Fruit fly (Drosophila melanogaster) whole organism, wandering third instar larva: ENCODE measurements around the gene UQCR-14.

Experiments
- CG9705 ChIP-seq: fragments of 200-800 bp; sonication (Bioruptor generic); optimal IDR thresholded peaks from 2 replicates; lab custom pipeline; 2018; ENCODE audit warnings: missing biosample characterization, mild to moderate bottlenecking, missing genetic modification characterization
- CrebA ChIP-seq: fragments of 200-800 bp; sonication (Bioruptor generic); optimal IDR thresholded peaks from 2 replicates; lab custom pipeline; 2016; ENCODE audit warnings: missing biosample characterization, mild to moderate bottlenecking, missing genetic modification characterization, borderline replicate concordance
- Mio ChIP-seq: sonication (Bioruptor generic); optimal IDR thresholded peaks from 2 replicates; lab custom pipeline; 2016; ENCODE audit warnings: missing biosample characterization, missing genetic modification characterization
- N ChIP-seq: fragments of >200 bp; optimal IDR thresholded peaks from 2 replicates; lab custom pipeline; 2018; ENCODE audit warnings: missing biosample characterization, missing external identifiers, missing genetic modification characterization
- OdsH ChIP-seq: fragments of 200-800 bp; sonication (Bioruptor generic); optimal IDR thresholded peaks from 2 replicates; lab custom pipeline; 2016; ENCODE audit warnings: missing biosample characterization, mild to moderate bottlenecking, missing genetic modification characterization
- br ChIP-seq: fragments of 200-800 bp; sonication (Bioruptor generic); optimal IDR thresholded peaks from 2 replicates; lab custom pipeline; 2016; ENCODE audit warnings: missing biosample characterization, missing genetic modification characterization
- dmrt93B ChIP-seq: fragments of 200-800 bp; sonication (Bioruptor generic); optimal IDR thresholded peaks from 2 replicates; lab custom pipeline; 2018; ENCODE audit warnings: missing biosample characterization, mild to moderate bottlenecking, missing genetic modification characterization
- dsf ChIP-seq: sonication (Bioruptor generic); optimal IDR thresholded peaks from 2 replicates; lab custom pipeline; 2016; ENCODE audit warnings: missing biosample characterization, missing genetic modification characterization, borderline replicate concordance
- pan ChIP-seq: fragments of >200 bp; optimal IDR thresholded peaks from 2 replicates; lab custom pipeline; 2017
- psq ChIP-seq: fragments of 200-800 bp; sonication (Bioruptor generic); optimal IDR thresholded peaks from 3 replicates; lab custom pipeline; 2017; ENCODE audit warnings: missing biosample characterization, mild to moderate bottlenecking, missing genetic modification characterization, moderate library complexity
- rgr ChIP-seq: fragments of 200-800 bp; sonication (Bioruptor generic); optimal IDR thresholded peaks from 3 replicates; lab custom pipeline; 2016; ENCODE audit warnings: missing biosample characterization, mild to moderate bottlenecking, missing genetic modification characterization
- sv ChIP-seq: fragments of 200-800 bp; sonication (Bioruptor generic); optimal IDR thresholded peaks from 3 replicates; lab custom pipeline; 2016; ENCODE audit warnings: missing biosample characterization, missing genetic modification characterization
- tai ChIP-seq: sonication (Bioruptor generic); optimal IDR thresholded peaks from 2 replicates; lab custom pipeline; 2016; ENCODE audit warnings: missing biosample characterization, missing genetic modification characterization
- woc ChIP-seq: sonication (Bioruptor generic); optimal IDR thresholded peaks from 2 replicates; lab custom pipeline; 2016; ENCODE audit warnings: missing biosample characterization, mild to moderate bottlenecking, missing genetic modification characterization

dm6 chrX:16330659-16331058 is 44.6 kb downstream of the UQCR-14 start, which contains the start of gene CG9919:
- no peak for TF ChIP-seq woc (GFP tag; lab: Kevin White, UChicago)
- no peak for TF ChIP-seq rgr
- no peak for TF ChIP-seq CG9705 (GFP tag; lab: Kevin White, UChicago)
- TF ChIP-seq psq (GFP tag; lab: Kevin White, UChicago), result no peak
- TF ChIP-seq dsf (GFP tag; lab: Kevin White, UChicago), result no peak
- TF ChIP-seq sv (GFP tag; lab: Kevin White, UChicago), result no peak
- TF ChIP-seq OdsH (GFP tag; lab: Kevin White, UChicago), result no peak
- no peak for TF ChIP-seq tai (GFP tag; lab: Kevin White, UChicago)
- TF ChIP-seq br (GFP tag; lab: Kevin White, UChicago), result no peak
- no peak for TF ChIP-seq CrebA
- no peak for TF ChIP-seq pan (lab: Kevin White, UChicago)
- TF ChIP-seq Mio, result no peak
- no peak for TF ChIP-seq dmrt93B
- no peak for TF ChIP-seq N (GFP tag; lab: Kevin White, UChicago)
